Worm (Caenorhabditis elegans): ENCODE data around the gene R155.3.

R155.3 gene

DNA sequence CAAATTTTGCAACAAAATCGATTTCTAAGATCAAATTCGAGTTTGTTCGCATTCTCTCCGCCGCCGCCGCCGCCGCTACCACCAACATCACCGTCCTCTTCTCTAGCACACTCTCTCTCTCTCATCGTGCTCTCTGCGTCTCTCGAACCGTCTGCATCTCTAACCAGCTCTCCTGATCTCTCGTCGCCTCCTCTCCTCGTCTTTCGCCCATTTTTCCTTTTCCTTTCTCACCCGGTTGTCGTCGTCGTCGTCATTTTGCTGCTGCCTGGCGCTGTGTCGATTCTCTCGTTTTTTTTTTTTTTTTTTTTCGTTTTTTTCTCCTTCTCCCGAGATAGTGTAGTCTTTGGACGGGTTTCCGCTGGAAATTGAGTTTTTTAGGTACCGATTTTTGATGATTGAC, 50.1 kb downstream of the R155.3 start (continued):
- TF ChIP-seq akir-1 (GFP tag; optimal IDR thresholded peaks at IDR 0.05) (no peak), ZK185.1 (tag; optimal IDR thresholded peaks at IDR 0.05; ENCODE audit: poor library complexity, severe bottlenecking) (no peak), unc-130 (GFP tag; optimal IDR thresholded peaks at IDR 0.05) (no peak), attf-3 (GFP tag; conservative IDR thresholded peaks at IDR 0.05) (0 out of 2 replicates have a peak, but pooled peaks have one; percentile 33), ztf-25 (GFP tag; IDR thresholded peaks at IDR 0.05) (no peak), ceh-40 (GFP tag; IDR thresholded peaks at IDR 0.05) (no peak), madf-6 (GFP tag; IDR thresholded peaks at IDR 0.05) (no peak), tbp1 (GFP tag; optimal IDR thresholded peaks at IDR 0.05) (peak; percentile 51), ekl-4 (GFP tag; IDR thresholded peaks at IDR 0.05) (peak; percentile 54; the same call in 1 of the 2 replicates), zfh-2 (GFP tag; conservative IDR thresholded peaks at IDR 0.05) (peak; percentile 98), hlh-12 (tag; optimal IDR thresholded peaks at IDR 0.05) (no peak), snpc-1.3 (tag; optimal IDR thresholded peaks at IDR 0.05; ENCODE audit: insufficient read depth) (no peak), Y67H2A.10 (GFP tag; conservative IDR thresholded peaks at IDR 0.05) (no peak), F49E8.2 (tag; optimal IDR thresholded peaks at IDR 0.05; ENCODE audit: insufficient read depth) (no peak), T26A5.8 (tag; optimal IDR thresholded peaks at IDR 0.05) (no peak), Y53G8AR.9 (GFP tag; conservative IDR thresholded peaks at IDR 0.05) (peak; percentile 64; the same call in 1 of the 2 replicates), ceh-100 (GFP tag; IDR thresholded peaks at IDR 0.05) (no peak), ztf-18 (tag; optimal IDR thresholded peaks at IDR 0.05) (no peak), rpc-1 (optimal IDR thresholded peaks at IDR 0.05) (no peak), rpc-1 (tag; optimal IDR thresholded peaks at IDR 0.05) (no peak), F57C9.4 (tag; optimal IDR thresholded peaks at IDR 0.05) (no peak), nhr-27 (tag; optimal IDR thresholded peaks at IDR 0.05) (no peak), B0261.1 (tag; optimal IDR thresholded peaks at IDR 0.05) (no peak), lin-26 (GFP tag; IDR thresholded peaks at IDR 0.05) (peak; percentile 82), B0019.2 (GFP tag; conservative IDR thresholded peaks at IDR 0.05) (no peak), mel-28 (tag; optimal IDR thresholded peaks at IDR 0.05; ENCODE audit: borderline replicate concordance) (no peak), dox-1 (GFP tag; IDR thresholded peaks at IDR 0.05) (peak; percentile 69), madf-8 (GFP tag; conservative IDR thresholded peaks at IDR 0.05) (no peak), fkh-3 (tag; optimal IDR thresholded peaks at IDR 0.05) (no peak), tlf-1 (GFP tag; optimal IDR thresholded peaks at IDR 0.05) (peak; percentile 49), gei-17 (GFP tag; optimal IDR thresholded peaks at IDR 0.05) (peak; percentile 61), aptf-3 (GFP tag; IDR thresholded peaks at IDR 0.05) (no peak), chd-7 (tag; optimal IDR thresholded peaks at IDR 0.05) (peak; percentile 90), F23B12.7 (tag; optimal IDR thresholded peaks at IDR 0.05; ENCODE audit: insufficient read depth) (no peak), B0336.3 (GFP tag; IDR thresholded peaks at IDR 0.05) (peak; percentile 74)

DNA sequence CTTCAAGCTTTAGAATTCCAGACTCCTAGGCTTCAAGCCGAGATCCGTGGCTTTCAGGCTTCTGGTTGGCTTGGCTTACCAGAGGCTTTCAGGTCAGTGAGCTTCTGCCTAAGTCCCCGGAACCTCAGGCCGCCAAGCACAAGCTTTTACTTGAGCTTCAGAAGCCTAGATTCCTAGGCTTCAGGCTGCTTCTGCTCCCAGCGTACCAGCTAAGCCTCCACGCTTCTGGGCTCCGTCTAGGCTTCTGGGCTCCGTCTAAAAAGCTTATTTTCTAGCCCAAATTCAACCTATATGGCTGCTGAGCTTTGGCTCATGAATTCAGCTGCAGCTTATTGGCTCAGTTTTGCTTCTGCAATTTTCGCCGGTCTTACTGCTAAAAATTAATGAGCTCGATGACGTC, 50.8 kb downstream of the R155.3 start:
- TF ChIP-seq ztf-22 (GFP tag; optimal IDR thresholded peaks at IDR 0.05) (no peak), ekl-4 (GFP tag; IDR thresholded peaks at IDR 0.05) (no peak), him-1 (tag; optimal IDR thresholded peaks at IDR 0.05) (no peak), ZK185.1 (tag; optimal IDR thresholded peaks at IDR 0.05; ENCODE audit: poor library complexity, severe bottlenecking) (no peak), nfya-1 (tag; optimal IDR thresholded peaks at IDR 0.05; ENCODE audit: borderline replicate concordance, insufficient read depth) (no peak), F55B11.4 (tag; optimal IDR thresholded peaks at IDR 0.05; ENCODE audit: borderline replicate concordance, insufficient read depth) (no peak), mxl-1 (tag; optimal IDR thresholded peaks at IDR 0.05) (no peak), Y53G8AR.9 (GFP tag; conservative IDR thresholded peaks at IDR 0.05) (no peak), F52B5.7 (tag; optimal IDR thresholded peaks at IDR 0.05) (no peak), cebp-2 (GFP tag; IDR thresholded peaks at IDR 0.05) (no peak), snpc-1.1 (tag; optimal IDR thresholded peaks at IDR 0.05; ENCODE audit: insufficient read depth) (no peak), bed-2 (GFP tag; IDR thresholded peaks at IDR 0.05) (no peak), akir-1 (GFP tag; optimal IDR thresholded peaks at IDR 0.05) (no peak), aptf-2 (GFP tag; conservative IDR thresholded peaks at IDR 0.05) (no peak)

Data from whole organism, young adult.